Fruit fly (Drosophila melanogaster) whole organism, pupa: Measurements from ENCODE around the gene CG16854.
A peak's percentile ranks its signal among the peaks of the same experiment; 100 is the strongest.

Experiments used
- CG10348 ChIP-seq: fragments of 200-800 bp; sonication (Bioruptor generic); IDR thresholded peaks from 2 replicates; pipeline ENCODE4 v1.3.6; 2022; ENCODE audit warnings: missing biosample characterization, missing genetic modification characterization
- CG32121 ChIP-seq: fragments of 200-800 bp; sonication (Bioruptor generic); IDR thresholded peaks from 2 replicates; pipeline ENCODE4 v1.3.6; 2022; ENCODE audit warnings: missing biosample characterization, missing genetic modification characterization
- CG34367 ChIP-seq: fragments of 200-800 bp; sonication (Bioruptor generic); optimal IDR thresholded peaks from 2 replicates; lab custom pipeline; 2018; ENCODE audit warnings: missing biosample characterization, mild to moderate bottlenecking, missing genetic modification characterization
- CG8159 ChIP-seq: fragments of 200-800 bp; sonication (Bioruptor generic); optimal IDR thresholded peaks from 3 replicates; lab custom pipeline; 2018; ENCODE audit warnings: missing biosample characterization, mild to moderate bottlenecking, missing genetic modification characterization, moderate library complexity
- CG8301 ChIP-seq: fragments of 200-800 bp; sonication (Bioruptor generic); optimal IDR thresholded peaks from 2 replicates; lab custom pipeline; 2018; ENCODE audit warnings: missing biosample characterization, mild to moderate bottlenecking, missing genetic modification characterization
- Pif1A ChIP-seq: fragments of 200-800 bp; sonication (Bioruptor generic); optimal IDR thresholded peaks from 3 replicates; lab custom pipeline; 2016; ENCODE audit warnings: missing biosample characterization, missing genetic modification characterization

DNA sequence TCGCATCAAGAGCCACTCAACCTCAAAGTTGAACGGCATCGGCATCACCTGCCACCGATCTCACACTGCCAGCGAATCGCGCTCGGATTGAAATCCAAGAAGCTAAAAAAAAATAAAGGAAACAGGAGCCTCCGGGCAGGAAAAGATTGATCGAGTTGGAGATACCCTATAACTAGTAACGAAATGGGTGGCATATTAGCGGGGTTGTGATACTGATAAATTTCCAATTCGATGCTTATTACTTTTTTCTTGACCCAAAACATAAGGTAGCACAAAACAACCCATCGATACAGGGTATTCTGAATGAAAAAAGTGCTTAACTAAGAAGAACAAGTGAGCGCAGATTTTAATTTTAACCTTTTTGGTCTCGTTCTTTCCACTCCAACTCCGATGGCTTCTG, 14.3 kb upstream of the CG16854 start:
- TF ChIP-seq CG8301 (tag; lab: Kevin White, UChicago) (peak; percentile 67), CG32121 (GFP tag; lab: Robert Waterston, UW) (no peak), CG10348 (GFP tag; lab: Robert Waterston, UW) (no peak), Pif1A (GFP tag; lab: Kevin White, UChicago) (peak; percentile 82), CG8159 (peak; percentile 78), CG34367 (peak; percentile 75)
